Fruit fly (Drosophila melanogaster) whole organism, embryonic: ENCODE data around the gene CG43049.

Experiments
- Awh ChIP-seq: fragments of 200-800 bp; sonication (Bioruptor generic); IDR thresholded peaks from 2 replicates; pipeline ENCODE4, ENCODE4 v1.3.6; 2022; ENCODE audit warnings: missing biosample characterization, missing genetic modification characterization
- CG10321 ChIP-seq: fragments of 200-800 bp; sonication (Bioruptor generic); IDR thresholded peaks from 2 replicates; pipeline ENCODE4 v1.3.6; 2022; ENCODE audit warnings: missing biosample characterization, missing genetic modification characterization
- CG10565 ChIP-seq: fragments of 200-800 bp; sonication (Bioruptor generic); optimal IDR thresholded peaks from 3 replicates; lab custom pipeline; 2016; ENCODE audit warnings: missing biosample characterization, mild to moderate bottlenecking, missing genetic modification characterization
- CG1233 ChIP-seq: fragments of 200-800 bp; sonication (Bioruptor generic); optimal IDR thresholded peaks from 4 replicates; lab custom pipeline; 2018; ENCODE audit warnings: missing biosample characterization, mild to moderate bottlenecking, missing genetic modification characterization
- CG18476 ChIP-seq: fragments of 200-800 bp; sonication (Bioruptor generic); optimal IDR thresholded peaks from 2 replicates; lab custom pipeline; 2016; ENCODE audit warnings: missing biosample characterization, mild to moderate bottlenecking, missing genetic modification characterization
- CG18599 ChIP-seq: fragments of 200-800 bp; sonication (Bioruptor generic); optimal IDR thresholded peaks from 3 replicates; lab custom pipeline; 2017; ENCODE audit warnings: missing biosample characterization, missing genetic modification characterization, mild to moderate bottlenecking, moderate library complexity, missing genetic modification reagents
- CG34376 ChIP-seq: fragments of 200-800 bp; sonication (Bioruptor generic); optimal IDR thresholded peaks from 2 replicates; lab custom pipeline; 2018; ENCODE audit warnings: missing biosample characterization, mild to moderate bottlenecking, missing genetic modification characterization
- CG42726 ChIP-seq: fragments of 200-800 bp; sonication (Bioruptor generic); IDR thresholded peaks from 2 replicates; pipeline ENCODE4 v1.3.6; 2022; ENCODE audit warnings: missing biosample characterization, missing genetic modification characterization; ENCODE audit not compliant: partially characterized antibody
- CG43689 ChIP-seq: fragments of 200-800 bp; sonication (Bioruptor generic); IDR thresholded peaks from 2 replicates; pipeline ENCODE4 v1.3.6; 2022; ENCODE audit warnings: missing biosample characterization, missing genetic modification characterization
- CG4730 ChIP-seq: fragments of 200-800 bp; sonication (Bioruptor generic); IDR thresholded peaks from 2 replicates; pipeline ENCODE4 v1.3.6; 2022; ENCODE audit warnings: missing biosample characterization, missing genetic modification characterization
- CG5953 ChIP-seq: fragments of 200-800 bp; sonication (Bioruptor generic); IDR thresholded peaks from 2 replicates; pipeline ENCODE4 v1.3.6; 2022; ENCODE audit warnings: missing biosample characterization, missing genetic modification characterization
- CG6654 ChIP-seq: fragments of 200-800 bp; sonication (Bioruptor generic); optimal IDR thresholded peaks from 2 replicates; lab custom pipeline; 2017; ENCODE audit warnings: missing biosample characterization, mild to moderate bottlenecking, missing genetic modification characterization
- CG7372 ChIP-seq: fragments of 200-800 bp; sonication (Bioruptor generic); IDR thresholded peaks from 2 replicates; pipeline ENCODE4 v1.3.6; 2022; ENCODE audit warnings: missing biosample characterization, missing genetic modification characterization
- CG8089 ChIP-seq: fragments of 200-800 bp; sonication (Bioruptor generic); optimal IDR thresholded peaks from 3 replicates; lab custom pipeline; 2016; ENCODE audit warnings: missing biosample characterization, missing genetic modification characterization
- CG8388 ChIP-seq: fragments of 200-800 bp; sonication (Bioruptor generic); optimal IDR thresholded peaks from 2 replicates; lab custom pipeline; 2019; ENCODE audit warnings: missing biosample characterization, mild to moderate bottlenecking, missing genetic modification characterization, moderate library complexity
- CrebB ChIP-seq: fragments of 200-800 bp; sonication (Bioruptor generic); optimal IDR thresholded peaks from 3 replicates; lab custom pipeline; 2018; ENCODE audit warnings: missing biosample characterization, mild to moderate bottlenecking, missing genetic modification characterization
- D19A ChIP-seq: fragments of 200-800 bp; optimal IDR thresholded peaks from 3 replicates; lab custom pipeline; 2019; ENCODE audit warnings: missing biosample characterization, mild to moderate bottlenecking, missing genetic modification characterization, moderate library complexity
- D19B ChIP-seq: fragments of 200-800 bp; sonication (Bioruptor generic); optimal IDR thresholded peaks from 2 replicates; lab custom pipeline; 2017; ENCODE audit warnings: missing biosample characterization, mild to moderate bottlenecking, missing genetic modification characterization
- Dll ChIP-seq: fragments of 200-800 bp; sonication (Bioruptor generic); IDR thresholded peaks from 4 replicates; pipeline ENCODE4 v1.3.6; 2022; ENCODE audit warnings: missing biosample characterization, missing genetic modification characterization; ENCODE audit not compliant: partially characterized antibody
- Drgx ChIP-seq: fragments of 200-800 bp; sonication (Bioruptor generic); IDR thresholded peaks from 2 replicates; pipeline ENCODE4 v1.3.6; 2022; ENCODE audit warnings: missing biosample characterization, missing genetic modification characterization
- ERR ChIP-seq: fragments of 200-800 bp; sonication (Bioruptor generic); optimal IDR thresholded peaks from 2 replicates; lab custom pipeline; 2016; ENCODE audit warnings: missing biosample characterization, missing genetic modification characterization
- GATAe ChIP-seq: fragments of 200-800 bp; sonication (Bioruptor generic); conservative IDR thresholded peaks from 2 replicates; pipeline ENCODE4 v1.3.6; 2022; ENCODE audit warnings: missing biosample characterization, missing genetic modification characterization
- Mrtf ChIP-seq: fragments of 200-800 bp; sonication (Bioruptor generic); IDR thresholded peaks from 3 replicates; pipeline ENCODE4 v1.3.6; 2022; ENCODE audit warnings: missing biosample characterization, missing genetic modification characterization
- Oaz ChIP-seq: fragments of 200-800 bp; sonication (Bioruptor generic); IDR thresholded peaks from 2 replicates; pipeline ENCODE4 v1.3.6; 2022; ENCODE audit warnings: missing biosample characterization, missing genetic modification characterization
- Sin3A ChIP-seq: fragments of >200 bp; optimal IDR thresholded peaks from 2 replicates; lab custom pipeline; 2018
- bcd ChIP-seq: fragments of 200-800 bp; sonication (Bioruptor generic); optimal IDR thresholded peaks from 2 replicates; lab custom pipeline; 2017; ENCODE audit warnings: missing biosample characterization, mild to moderate bottlenecking, missing genetic modification characterization
- br ChIP-seq: fragments of >200 bp; optimal IDR thresholded peaks from 2 replicates; lab custom pipeline; 2017
- chinmo ChIP-seq: fragments of 200-800 bp; sonication (Bioruptor generic); IDR thresholded peaks from 4 replicates; pipeline ENCODE4 v1.3.6; 2022; ENCODE audit warnings: missing biosample characterization, missing genetic modification characterization; ENCODE audit not compliant: partially characterized antibody
- crc ChIP-seq: fragments of 200-800 bp; sonication (Bioruptor generic); optimal IDR thresholded peaks from 2 replicates; lab custom pipeline; 2016; ENCODE audit warnings: missing biosample characterization, missing genetic modification characterization
- crol ChIP-seq: fragments of 200-800 bp; sonication (Bioruptor generic); IDR thresholded peaks from 2 replicates; pipeline ENCODE4 v1.3.6; 2022; ENCODE audit warnings: missing biosample characterization, missing genetic modification characterization
- dm ChIP-seq: fragments of 200-800 bp; sonication (Bioruptor generic); optimal IDR thresholded peaks from 3 replicates; lab custom pipeline; 2016; ENCODE audit warnings: missing biosample characterization, missing genetic modification characterization
- dmrt99B ChIP-seq: fragments of 200-800 bp; sonication (Bioruptor generic); optimal IDR thresholded peaks from 2 replicates; lab custom pipeline; 2018; ENCODE audit warnings: missing biosample characterization, mild to moderate bottlenecking, missing genetic modification characterization, moderate library complexity
- fru ChIP-seq: fragments of >200 bp; optimal IDR thresholded peaks from 2 replicates; lab custom pipeline; 2017
- gro ChIP-seq: fragments of 200-800 bp; sonication (Bioruptor generic); optimal IDR thresholded peaks from 2 replicates; lab custom pipeline; 2016; ENCODE audit warnings: missing biosample characterization, missing genetic modification characterization
- gsb ChIP-seq: fragments of 200-800 bp; sonication (Bioruptor generic); IDR thresholded peaks from 2 replicates; pipeline ENCODE4 v1.3.6; 2022; ENCODE audit warnings: missing biosample characterization, missing genetic modification characterization
- gt ChIP-seq: fragments of 200-800 bp; sonication (Bioruptor generic); IDR thresholded peaks from 2 replicates; pipeline ENCODE4 v1.3.6; 2022; ENCODE audit warnings: missing biosample characterization, missing genetic modification characterization
- kni ChIP-seq: fragments of 200-800 bp; sonication (Bioruptor generic); optimal IDR thresholded peaks from 3 replicates; lab custom pipeline; 2017; ENCODE audit warnings: mild to moderate bottlenecking, missing biosample characterization, missing genetic modification reagents, missing genetic modification characterization
- knrl ChIP-seq: fragments of 200-800 bp; sonication (Bioruptor generic); IDR thresholded peaks from 3 replicates; pipeline ENCODE4 v1.3.6; 2022; ENCODE audit warnings: missing biosample characterization, missing genetic modification characterization; ENCODE audit not compliant: partially characterized antibody
- nom ChIP-seq: fragments of 200-800 bp; sonication (Bioruptor generic); optimal IDR thresholded peaks from 2 replicates; lab custom pipeline; 2017; ENCODE audit warnings: missing biosample characterization, missing genetic modification characterization, mild to moderate bottlenecking, moderate library complexity, missing genetic modification reagents
- onecut ChIP-seq: fragments of 200-800 bp; sonication (Bioruptor generic); IDR thresholded peaks from 2 replicates; pipeline ENCODE4 v1.3.6; 2022; ENCODE audit warnings: missing biosample characterization, missing genetic modification characterization
- pfk ChIP-seq: fragments of 200-800 bp; sonication (Bioruptor generic); optimal IDR thresholded peaks from 2 replicates; lab custom pipeline; 2018; ENCODE audit warnings: missing biosample characterization, mild to moderate bottlenecking, missing genetic modification characterization, moderate library complexity
- pnt ChIP-seq: fragments of 200-800 bp; sonication (Bioruptor generic); optimal IDR thresholded peaks from 3 replicates; lab custom pipeline; 2016; ENCODE audit warnings: missing biosample characterization, missing genetic modification characterization
- pros ChIP-seq: fragments of 200-800 bp; sonication (Bioruptor generic); optimal IDR thresholded peaks from 3 replicates; lab custom pipeline; 2019; ENCODE audit warnings: missing biosample characterization, mild to moderate bottlenecking, missing genetic modification characterization, moderate library complexity
- pzg ChIP-seq: fragments of 200-800 bp; sonication (Bioruptor generic); optimal IDR thresholded peaks from 3 replicates; lab custom pipeline; 2018; ENCODE audit warnings: missing biosample characterization, mild to moderate bottlenecking, missing genetic modification characterization, moderate library complexity
- sc ChIP-seq, 3 experiments: fragments of >200 bp in 2 of 3; fragments of 200-800 bp in 1 of 3; sonication (Bioruptor generic) in 1 of 3; optimal IDR thresholded peaks; 2 replicates in 2 of 3; 3 replicates in 1 of 3; lab custom pipeline; 2017; ENCODE audit warnings: mild to moderate bottlenecking in 1 of 3, missing biosample characterization in 1 of 3, missing genetic modification characterization in 1 of 3, missing genetic modification reagents in 1 of 3
- sima ChIP-seq: fragments of 200-800 bp; sonication (Bioruptor generic); optimal IDR thresholded peaks from 2 replicates; lab custom pipeline; 2016; ENCODE audit warnings: missing biosample characterization, missing genetic modification characterization
- slou ChIP-seq: fragments of 200-800 bp; sonication (Bioruptor generic); optimal IDR thresholded peaks from 3 replicates; lab custom pipeline; 2016; ENCODE audit warnings: missing biosample characterization, missing genetic modification characterization
- sqz ChIP-seq: fragments of 200-800 bp; sonication (Bioruptor generic); optimal IDR thresholded peaks from 3 replicates; lab custom pipeline; 2018; ENCODE audit warnings: missing biosample characterization, mild to moderate bottlenecking, missing genetic modification characterization
- tna ChIP-seq: fragments of 200-800 bp; sonication (Bioruptor generic); IDR thresholded peaks from 2 replicates; pipeline ENCODE4 v1.3.6; 2022; ENCODE audit warnings: missing biosample characterization, missing genetic modification characterization; ENCODE audit not compliant: partially characterized antibody
- trem ChIP-seq: fragments of 200-800 bp; optimal IDR thresholded peaks from 3 replicates; lab custom pipeline; 2019; ENCODE audit warnings: missing biosample characterization, mild to moderate bottlenecking, missing genetic modification characterization, moderate library complexity
- vvl ChIP-seq: fragments of 200-800 bp; sonication (Bioruptor generic); IDR thresholded peaks from 2 replicates; pipeline ENCODE4 v1.3.6; 2022; ENCODE audit warnings: missing biosample characterization, missing genetic modification characterization

The CG43049 gene

DNA sequence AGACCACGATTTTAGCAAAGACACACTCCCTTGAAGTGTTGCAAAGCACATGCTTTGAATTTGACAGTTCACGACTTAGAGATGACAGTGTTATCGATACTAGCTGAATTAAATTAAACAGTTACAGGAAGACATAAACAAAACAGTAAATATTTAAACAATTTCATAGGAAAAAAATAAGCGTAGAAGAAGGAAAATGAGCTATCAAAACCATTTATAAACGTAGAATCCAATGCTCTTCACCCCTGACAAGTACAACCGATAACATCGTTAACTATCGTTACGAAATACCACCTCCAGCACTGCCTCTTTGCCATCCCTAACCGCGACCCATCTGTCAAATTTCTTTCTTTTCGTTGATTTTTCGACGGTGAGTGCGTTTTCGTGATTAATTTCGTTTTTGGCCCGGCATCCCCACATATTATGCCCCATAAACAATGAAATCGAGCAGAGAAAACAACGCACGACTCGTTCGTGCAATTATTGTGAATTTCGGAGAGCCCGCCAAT, 26.1 kb upstream of the CG43049 start, which contains the start of gene RpL26 (continued):
- TF ChIP-seq CG8089 (GFP tag; lab: Kevin White, UChicago) (peak; percentile 81), Drgx (GFP tag; lab: Robert Waterston, UW) (no peak), CG7372 (GFP tag; lab: Robert Waterston, UW) (peak; percentile 82), D19A (tag; lab: Kevin White, UChicago) (peak; percentile 9), CrebB (tag; lab: Kevin White, UChicago) (peak; percentile 61), CG5953 (GFP tag; lab: Robert Waterston, UW) (no peak), gsb (GFP tag; lab: Robert Waterston, UW) (no peak), br (lab: Kevin White, UChicago) (no peak), CG10321 (GFP tag; lab: Robert Waterston, UW) (no peak), ERR (GFP tag; lab: Kevin White, UChicago) (peak; percentile 26), sqz (GFP tag; lab: Kevin White, UChicago) (no peak), vvl (GFP tag; lab: Robert Waterston, UW) (peak; percentile 74; the same call in 1 of the 2 replicates), crc (GFP tag; lab: Kevin White, UChicago) (peak; percentile 65), D19B (GFP tag; lab: Kevin White, UChicago) (peak; percentile 46), CG8388 (GFP tag; lab: Kevin White, UChicago) (peak; percentile 66), Sin3A (lab: Kevin White, UChicago) (peak; percentile 95), onecut (GFP tag; lab: Robert Waterston, UW) (no peak), slou (GFP tag; lab: Kevin White, UChicago) (peak; percentile 46), dm (GFP tag; lab: Kevin White, UChicago) (peak; percentile 93), CG4730 (GFP tag; lab: Robert Waterston, UW) (0 out of 2 replicates have a peak, but pooled peaks have one; percentile 52), Mrtf (GFP tag; lab: Robert Waterston, UW) (no peak; the same call in 2 of the 3 replicates), gro (GFP tag; lab: Kevin White, UChicago) (peak; percentile 77), CG34376 (GFP tag; lab: Kevin White, UChicago) (peak; percentile 79), CG42726 (GFP tag; lab: Robert Waterston, UW) (no peak; the same call in none of the 2 replicates), pzg (GFP tag; lab: Kevin White, UChicago) (peak; percentile 82), CG18476 (peak; percentile 64), pfk (GFP tag; lab: Kevin White, UChicago) (no peak), chinmo (GFP tag; lab: Robert Waterston, UW) (peak; percentile 89), bcd (peak; percentile 75), tna (GFP tag; lab: Robert Waterston, UW) (peak; percentile 85), Awh (GFP tag; lab: Robert Waterston, UW) (no peak), crol (no peak), sc (optimal IDR thresholded peaks at IDR 0.05; lab: Kevin White, UChicago) (no peak), sc (GFP tag; optimal IDR thresholded peaks at IDR 0.05; lab: Kevin White, UChicago) (peak; percentile 44), pros (GFP tag; lab: Kevin White, UChicago) (no peak), fru (lab: Kevin White, UChicago) (no peak), Oaz (no peak; the same call in 1 of the 2 replicates), CG18599 (GFP tag; lab: Kevin White, UChicago) (no peak), trem (peak; percentile 64), dmrt99B (tag; lab: Kevin White, UChicago) (no peak), GATAe (GFP tag; lab: Robert Waterston, UW) (peak; percentile 67), Dll (GFP tag; lab: Robert Waterston, UW) (peak; percentile 98), gt (no peak), pnt (GFP tag; lab: Kevin White, UChicago) (peak; percentile 78), kni (no peak), nom (GFP tag; lab: Kevin White, UChicago) (peak; percentile 74), CG6654 (GFP tag; lab: Kevin White, UChicago) (no peak), knrl (GFP tag; lab: Robert Waterston, UW) (peak; percentile 99), CG1233 (GFP tag; lab: Kevin White, UChicago) (peak; percentile 48), CG43689 (GFP tag; lab: Robert Waterston, UW) (no peak), CG10565 (GFP tag; lab: Kevin White, UChicago) (no peak), sima (GFP tag; lab: Kevin White, UChicago) (peak; percentile 47)
